Worm (Caenorhabditis elegans) whole organism, L2 larva: ENCODE data around the gene Y2H9A.4.

Source experiments
- F13H6.1 ChIP-seq: sonication (generic microtip); optimal IDR thresholded peaks from 2 replicates; lab custom pipeline; 2016; ENCODE audit warnings: missing genetic modification characterization, missing compliant biosample characterization
- ceh-16 ChIP-seq: fragments of 150-350 bp; optimal IDR thresholded peaks from 2 replicates; lab custom pipeline; 2014; ENCODE audit warnings: missing biosample characterization, missing genetic modification characterization
- ceh-82 ChIP-seq: fragments of 150-350 bp; optimal IDR thresholded peaks from 2 replicates; lab custom pipeline; 2014; ENCODE audit warnings: missing biosample characterization, missing genetic modification characterization
- unc-55 ChIP-seq: fragments of 150-350 bp; sonication (generic microtip); optimal IDR thresholded peaks from 3 replicates; lab custom pipeline; 2014; ENCODE audit warnings: missing biosample characterization, missing genetic modification reagents, missing genetic modification characterization

DNA sequence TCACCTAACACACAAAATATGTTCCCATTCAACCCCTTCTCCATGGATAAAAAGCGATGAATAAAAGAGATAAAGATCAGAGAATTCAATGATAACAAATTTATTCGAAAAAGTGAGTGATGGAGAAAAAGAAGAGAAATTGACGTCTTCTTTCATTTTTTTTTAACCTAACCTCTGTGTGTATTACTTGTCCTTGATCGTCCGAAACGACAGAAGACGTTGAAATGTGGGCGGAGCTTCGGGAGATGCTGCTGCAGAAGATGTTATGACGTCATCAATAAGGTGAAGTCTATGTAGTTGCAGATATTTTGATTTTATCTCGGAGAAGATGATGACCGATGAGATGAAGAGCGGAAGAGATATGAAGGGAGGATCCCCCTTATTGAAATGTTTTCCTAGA lies 44.1 kb downstream of the Y2H9A.4 start, which contains the start of gene T10G3.3:
- TF ChIP-seq ceh-16 (peak; percentile 57), unc-55 (GFP tag; lab: Kevin White, UChicago) (no peak), F13H6.1 (tag; lab: Kevin White, UChicago) (no peak), ceh-82 (tag; lab: Kevin White, UChicago) (no peak)
